Worm (Caenorhabditis elegans) whole organism, mixed stage, embryonic: ENCODE results near the gene col-124.

Experiments
- M03D4.4 ChIP-seq: sonication (generic microtip); optimal IDR thresholded peaks from 2 replicates; lab custom pipeline; 2017; ENCODE audit warnings: mild to moderate bottlenecking, missing genetic modification characterization, missing compliant biosample characterization
- bed-3 ChIP-seq: fragments of 200-800 bp; sonication (Bioruptor generic); optimal IDR thresholded peaks from 3 replicates; lab custom pipeline; 2018; ENCODE audit warnings: mild to moderate bottlenecking, missing genetic modification characterization, moderate library complexity, missing compliant biosample characterization
- elt-1 ChIP-seq: sonication (generic microtip); optimal IDR thresholded peaks from 2 replicates; lab custom pipeline; 2017; ENCODE audit warnings: missing genetic modification characterization, mild to moderate bottlenecking, missing compliant biosample characterization, antibody characterized with exemption, moderate library complexity, borderline replicate concordance; ENCODE audit not compliant: insufficient read depth
- elt-3 ChIP-seq: fragments of 150-350 bp; optimal IDR thresholded peaks from 2 replicates; lab custom pipeline; 2014; ENCODE audit warnings: missing biosample characterization, missing genetic modification characterization
- mep-1 ChIP-seq: fragments of 150-350 bp; optimal IDR thresholded peaks from 2 replicates; lab custom pipeline; 2017; ENCODE audit warnings: missing biosample characterization, missing genetic modification reagents, missing genetic modification characterization, inconsistent platforms
- nhr-2 ChIP-seq: fragments of 150-350 bp; optimal IDR thresholded peaks from 2 replicates; lab custom pipeline; 2014; ENCODE audit warnings: missing biosample characterization, missing genetic modification characterization
- unc-39 ChIP-seq: fragments of 150-350 bp; optimal IDR thresholded peaks from 2 replicates; lab custom pipeline; 2014; ENCODE audit warnings: missing biosample characterization, missing genetic modification characterization
- zip-8 ChIP-seq: fragments of 150-350 bp; optimal IDR thresholded peaks from 2 replicates; lab custom pipeline; 2014; ENCODE audit warnings: missing biosample characterization, missing genetic modification characterization

col-124 gene

ce11 chrIV:10261061-10261460 lies 44.8 kb downstream of the col-124 start:
- no peak for TF ChIP-seq M03D4.4
- TF ChIP-seq zip-8 (tag; lab: Kevin White, UChicago) = no peak
- TF ChIP-seq unc-39 (tag; lab: Kevin White, UChicago) = no peak
- TF ChIP-seq bed-3 (GFP tag; lab: Kevin White, UChicago) = no peak
- peak; percentile 99 for TF ChIP-seq elt-1 (tag; lab: Kevin White, UChicago)
- TF ChIP-seq elt-3 (tag; lab: Kevin White, UChicago) = peak; percentile 63
- no peak for TF ChIP-seq nhr-2 (tag; lab: Kevin White, UChicago)
- no peak for TF ChIP-seq mep-1
